Fruit fly (Drosophila melanogaster): ENCODE data around the gene CG14132.

The CG14132 gene

DNA sequence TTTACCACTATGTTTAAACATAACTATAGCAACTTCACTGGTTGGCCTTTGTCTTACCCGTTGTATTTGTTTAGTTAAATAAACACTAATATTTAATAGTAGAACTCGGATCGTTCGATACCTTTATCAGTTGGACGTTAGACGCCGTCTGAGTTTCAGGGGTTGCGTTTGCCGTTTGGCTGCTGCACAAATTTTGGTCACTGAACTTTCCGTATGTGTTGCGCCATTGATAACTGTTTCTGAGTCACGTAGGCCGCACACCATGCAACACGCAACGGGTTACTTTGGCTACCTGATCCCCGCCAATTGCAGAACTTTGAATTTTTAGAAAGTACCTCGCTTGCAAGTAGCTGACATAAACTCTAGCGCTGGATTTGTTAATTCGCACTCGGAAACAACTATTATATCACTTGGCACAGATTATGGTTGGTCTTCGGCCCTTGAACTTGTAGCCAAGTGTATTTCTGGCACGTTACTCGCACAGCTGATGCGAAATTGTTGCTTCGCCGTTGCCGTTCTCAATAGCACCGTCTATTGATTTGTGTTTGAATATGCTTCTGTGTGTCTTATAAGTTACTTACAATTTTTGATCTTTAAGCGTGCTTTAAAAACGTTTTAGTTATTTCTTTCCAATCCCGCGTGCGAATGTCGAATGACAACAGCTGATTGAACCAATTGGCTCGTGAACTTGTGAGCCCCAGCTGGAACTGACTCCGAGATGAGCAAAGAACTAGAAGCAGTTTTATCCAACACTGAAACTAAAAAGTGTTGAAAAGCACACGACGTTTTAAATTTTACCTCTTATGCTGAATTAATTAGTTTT, 18.6 kb downstream of the CG14132 start, which contains the start of gene Dph1:
Gene Dph1 (minus strand): TSS at position 670 of the 823 bp plus-strand sequence.
- peak; percentile 82 for TF ChIP-seq rn (GFP tag; IDR thresholded peaks at IDR 0.05)
- peak; percentile 94 for TF ChIP-seq CG17806 (tag; optimal IDR thresholded peaks at IDR 0.05)
- peak; percentile 87 for TF ChIP-seq gl (tag; optimal IDR thresholded peaks at IDR 0.05)
- TF ChIP-seq Ets98B (GFP tag; IDR thresholded peaks at IDR 0.05): peak; percentile 95
- peak; percentile 93 for TF ChIP-seq EcR (GFP tag; optimal IDR thresholded peaks at IDR 0.05)
- peak; percentile 96 for TF ChIP-seq CG32121 (GFP tag; IDR thresholded peaks at IDR 0.05)
- peak; percentile 98 for TF ChIP-seq CG4496 (GFP tag; IDR thresholded peaks at IDR 0.05)
- peak; percentile 97 for TF ChIP-seq fd96Ca (GFP tag; IDR thresholded peaks at IDR 0.05)
- peak; percentile 92 for TF ChIP-seq CG12605 (GFP tag; IDR thresholded peaks at IDR 0.05)
- TF ChIP-seq CG13204 (GFP tag; optimal IDR thresholded peaks at IDR 0.05): no peak
- TF ChIP-seq Pif1A (GFP tag; optimal IDR thresholded peaks at IDR 0.05): peak; percentile 95
- peak; percentile 86 for TF ChIP-seq CG15710 (tag; optimal IDR thresholded peaks at IDR 0.05)
- peak; percentile 91 for TF ChIP-seq CG8159 (tag; optimal IDR thresholded peaks at IDR 0.05)
- peak; percentile 90 for TF ChIP-seq Snoo (tag; optimal IDR thresholded peaks at IDR 0.05)
- peak; percentile 95 for TF ChIP-seq CG8301 (tag; optimal IDR thresholded peaks at IDR 0.05)
- peak; percentile 95 for TF ChIP-seq CG14655 (GFP tag; optimal IDR thresholded peaks at IDR 0.05)
- TF ChIP-seq Pif1B (GFP tag; optimal IDR thresholded peaks at IDR 0.05): peak; percentile 91
- TF ChIP-seq CG10348 (GFP tag; IDR thresholded peaks at IDR 0.05): peak; percentile 63
- TF ChIP-seq CG9948 (tag; optimal IDR thresholded peaks at IDR 0.05): peak; percentile 88
- peak; percentile 72 for TF ChIP-seq D1 (tag; optimal IDR thresholded peaks at IDR 0.05)
- TF ChIP-seq CG34367 (tag; optimal IDR thresholded peaks at IDR 0.05): peak; percentile 92

DNA sequence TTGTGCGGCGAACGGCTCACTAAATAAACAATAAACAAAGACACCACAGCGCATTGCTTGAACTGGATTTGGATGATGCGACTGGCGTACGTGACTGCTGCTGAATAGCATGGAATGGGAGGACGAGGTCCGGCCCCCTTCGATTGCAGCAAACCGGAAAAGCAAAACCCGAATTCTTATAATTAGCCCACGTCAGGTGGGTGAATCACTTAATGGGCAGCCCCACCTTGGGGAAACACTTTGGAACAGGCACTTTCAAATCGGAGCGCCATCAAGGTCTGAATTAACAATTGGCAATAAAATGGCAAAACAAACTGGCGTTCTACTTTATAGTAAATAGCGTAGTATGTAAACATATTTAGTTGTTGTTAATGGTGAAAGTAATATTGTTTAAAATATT, 19.3 kb downstream of the CG14132 start:
- TF ChIP-seq CG4496 (GFP tag; IDR thresholded peaks at IDR 0.05) (no peak), Pif1B (GFP tag; optimal IDR thresholded peaks at IDR 0.05) (no peak), CG8159 (tag; optimal IDR thresholded peaks at IDR 0.05) (no peak), CG14655 (GFP tag; optimal IDR thresholded peaks at IDR 0.05) (no peak), CG32121 (GFP tag; IDR thresholded peaks at IDR 0.05) (no peak), CG12605 (GFP tag; IDR thresholded peaks at IDR 0.05) (no peak), fd96Ca (GFP tag; IDR thresholded peaks at IDR 0.05) (no peak), gl (tag; optimal IDR thresholded peaks at IDR 0.05) (no peak), CG15710 (tag; optimal IDR thresholded peaks at IDR 0.05) (no peak), CG34367 (tag; optimal IDR thresholded peaks at IDR 0.05) (no peak), EcR (GFP tag; optimal IDR thresholded peaks at IDR 0.05) (no peak), CG9948 (tag; optimal IDR thresholded peaks at IDR 0.05) (no peak), D1 (tag; optimal IDR thresholded peaks at IDR 0.05) (no peak), rn (GFP tag; IDR thresholded peaks at IDR 0.05) (no peak), Snoo (tag; optimal IDR thresholded peaks at IDR 0.05) (no peak), CG8301 (tag; optimal IDR thresholded peaks at IDR 0.05) (no peak), CG13204 (GFP tag; optimal IDR thresholded peaks at IDR 0.05) (no peak), CG10348 (GFP tag; IDR thresholded peaks at IDR 0.05) (no peak), CG17806 (tag; optimal IDR thresholded peaks at IDR 0.05) (no peak)

DNA sequence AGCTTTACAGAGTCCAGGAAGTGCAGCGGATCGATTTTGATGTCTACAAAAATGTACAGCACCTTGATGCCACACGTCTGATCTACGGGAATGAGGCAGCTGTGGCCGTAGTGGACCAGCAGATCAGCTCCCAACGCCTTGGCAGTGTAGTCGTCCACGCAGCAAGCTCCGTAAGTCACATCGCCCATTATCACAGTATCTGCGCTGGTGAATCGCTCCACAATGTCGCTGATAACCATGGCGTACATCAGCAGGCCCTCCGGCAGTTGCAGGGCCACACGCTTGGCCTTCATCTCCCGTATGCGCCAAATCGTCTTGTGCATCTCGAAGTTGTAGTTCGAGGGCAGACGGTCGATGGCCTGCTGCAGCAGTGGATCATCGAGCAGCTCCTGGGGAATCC, 20.0 kb downstream of the CG14132 start:
- TF ChIP-seq CG32121 (GFP tag; IDR thresholded peaks at IDR 0.05): no peak
- no peak for TF ChIP-seq CG12605 (GFP tag; IDR thresholded peaks at IDR 0.05)
- TF ChIP-seq Pif1B (GFP tag; optimal IDR thresholded peaks at IDR 0.05): no peak
- TF ChIP-seq D1 (tag; optimal IDR thresholded peaks at IDR 0.05): no peak
- peak; percentile 38 for TF ChIP-seq EcR (GFP tag; optimal IDR thresholded peaks at IDR 0.05)
- no peak for TF ChIP-seq CG10348 (GFP tag; IDR thresholded peaks at IDR 0.05)
- no peak for TF ChIP-seq Ets98B (GFP tag; IDR thresholded peaks at IDR 0.05)

DNA sequence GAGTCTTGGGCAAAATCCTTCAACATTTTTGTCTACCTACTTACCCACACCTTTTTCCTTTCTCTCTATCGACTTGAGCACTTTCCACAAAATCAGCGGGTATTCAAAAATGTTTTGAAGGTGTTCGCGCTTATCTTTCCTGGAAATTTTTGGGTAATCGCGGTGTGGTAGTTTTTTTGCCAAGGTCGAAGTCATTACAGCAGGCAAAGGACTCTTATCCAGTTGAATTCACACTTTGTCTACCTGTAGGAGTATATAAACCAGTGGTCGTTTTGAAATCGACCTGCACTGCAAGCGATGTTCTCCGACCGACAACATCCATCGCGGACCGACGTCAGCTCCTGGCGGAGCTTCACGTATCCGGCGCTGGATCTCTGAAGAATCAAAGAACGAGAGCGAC, 22.2 kb downstream of the CG14132 start:
- TF ChIP-seq Ets98B (GFP tag; IDR thresholded peaks at IDR 0.05) (no peak), CG12605 (GFP tag; IDR thresholded peaks at IDR 0.05) (no peak), fd96Ca (GFP tag; IDR thresholded peaks at IDR 0.05) (no peak), CG10348 (GFP tag; IDR thresholded peaks at IDR 0.05) (no peak), CG32121 (GFP tag; IDR thresholded peaks at IDR 0.05) (no peak), CG17806 (tag; optimal IDR thresholded peaks at IDR 0.05) (no peak), CG8301 (tag; optimal IDR thresholded peaks at IDR 0.05) (no peak), CG8159 (tag; optimal IDR thresholded peaks at IDR 0.05) (no peak), rn (GFP tag; IDR thresholded peaks at IDR 0.05) (no peak), CG14655 (GFP tag; optimal IDR thresholded peaks at IDR 0.05) (no peak), Snoo (tag; optimal IDR thresholded peaks at IDR 0.05) (no peak), Pif1A (GFP tag; optimal IDR thresholded peaks at IDR 0.05) (no peak)

DNA sequence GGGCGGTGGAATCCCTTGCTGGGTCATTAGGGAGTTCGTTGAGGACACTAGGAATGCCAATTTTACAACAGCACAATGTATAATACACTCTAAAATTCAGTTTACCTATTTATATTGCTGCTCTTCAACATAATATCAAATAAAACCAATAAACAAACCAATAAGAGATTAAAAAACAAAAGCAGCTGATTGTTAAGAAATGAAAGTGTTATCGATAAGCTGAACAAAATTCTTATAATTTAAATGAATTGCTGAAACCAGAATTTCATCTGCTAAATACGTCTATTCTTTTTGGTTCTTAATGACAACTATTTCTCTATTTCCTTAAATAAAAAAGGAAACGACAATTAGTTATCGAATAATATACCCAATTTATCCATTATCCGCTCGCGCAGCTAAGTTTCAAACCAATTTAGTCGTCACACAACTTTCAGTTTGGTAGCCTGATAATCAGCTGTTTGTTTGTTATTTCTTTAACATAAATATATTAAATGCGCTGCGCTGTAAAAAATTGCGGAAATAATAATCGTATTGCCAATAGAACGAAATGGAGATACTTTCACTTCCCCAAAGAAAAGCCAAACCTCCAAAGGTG, 23.8 kb downstream of the CG14132 start, which contains the start of the genes Pldn and CG14135:
Gene Pldn (minus strand): TSS at position 197 of the 595 bp plus-strand sequence.
Gene CG14135 (plus strand): TSS at position 369 of the 595 bp plus-strand sequence.
- no peak for TF ChIP-seq rn (GFP tag; IDR thresholded peaks at IDR 0.05)
- TF ChIP-seq CG13204 (GFP tag; optimal IDR thresholded peaks at IDR 0.05): no peak
- TF ChIP-seq EcR (GFP tag; optimal IDR thresholded peaks at IDR 0.05): no peak
- peak; percentile 12 for TF ChIP-seq D1 (tag; optimal IDR thresholded peaks at IDR 0.05)
- no peak for TF ChIP-seq CG32121 (GFP tag; IDR thresholded peaks at IDR 0.05)
